Worm (Caenorhabditis elegans): ENCODE results near the gene epg-6.

DNA sequence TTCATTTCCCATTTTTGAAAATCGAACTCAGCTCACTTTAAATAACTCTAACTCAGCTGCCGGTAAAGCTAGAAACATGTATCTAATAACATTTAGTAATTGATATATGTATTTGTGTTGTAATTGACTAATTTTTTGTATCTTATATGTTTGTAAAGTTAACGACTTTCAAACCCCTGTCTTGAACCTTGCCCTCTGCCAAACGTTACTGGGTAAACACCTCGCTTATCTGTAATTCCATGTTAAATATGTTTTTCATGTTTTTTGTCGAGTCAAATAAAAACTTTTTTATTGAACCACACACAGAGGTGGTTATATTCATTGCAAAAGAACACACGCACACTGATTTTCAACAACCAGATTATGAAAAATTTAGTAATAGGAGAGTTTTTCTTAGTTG is 29.8 kb upstream of the epg-6 start:
- TF ChIP-seq elt-3 (tag; optimal IDR thresholded peaks at IDR 0.05) = no peak
- TF ChIP-seq fkh-10 (GFP tag; optimal IDR thresholded peaks at IDR 0.05) = no peak
- TF ChIP-seq lin-39 (tag; optimal IDR thresholded peaks at IDR 0.05) = no peak
- TF ChIP-seq fos-1 (tag; optimal IDR thresholded peaks at IDR 0.05) = no peak
- no peak for TF ChIP-seq ztf-4 (tag; optimal IDR thresholded peaks at IDR 0.05)
